Worm (Caenorhabditis elegans) whole organism, L2 larva: ENCODE measurements around the gene utx-1.

Experiments used
- dmd-4 ChIP-seq: sonication (generic microtip); optimal IDR thresholded peaks from 2 replicates; lab custom pipeline; 2017; ENCODE audit warnings: missing biosample characterization, missing genetic modification characterization
- egl-27 ChIP-seq: sonication (generic microtip); optimal IDR thresholded peaks from 3 replicates; lab custom pipeline; 2017; ENCODE audit warnings: missing biosample characterization, missing genetic modification reagents, missing genetic modification characterization
- lin-39 ChIP-seq: fragments of 150-350 bp; optimal IDR thresholded peaks from 2 replicates; lab custom pipeline; 2014; ENCODE audit warnings: missing biosample characterization, missing genetic modification reagents, missing genetic modification characterization
- mab-5 ChIP-seq: fragments of 150-350 bp; optimal IDR thresholded peaks from 2 replicates; lab custom pipeline; 2014; ENCODE audit warnings: missing biosample characterization, missing genetic modification characterization
- peb-1 ChIP-seq: fragments of 150-350 bp; optimal IDR thresholded peaks from 2 replicates; lab custom pipeline; 2014; ENCODE audit warnings: missing biosample characterization, missing genetic modification characterization
- unc-62 ChIP-seq: fragments of 150-350 bp; optimal IDR thresholded peaks from 2 replicates; lab custom pipeline; 2014; ENCODE audit warnings: missing biosample characterization, missing genetic modification reagents, missing genetic modification characterization

- TF ChIP-seq mab-5 (tag; lab: Kevin White, UChicago) (no peak), egl-27 (tag; lab: Kevin White, UChicago) (no peak), lin-39 (tag; lab: Kevin White, UChicago) (no peak), peb-1 (tag; lab: Kevin White, UChicago) (no peak), unc-62 (no peak), dmd-4 (no peak)
These were observed 41.5 kb downstream of the utx-1 start for ce11 chrX:8598491-8598890.
